Worm (Caenorhabditis elegans): ENCODE results near the gene C10A4.6.

Gene C10A4.6

ce11 chrX:7405393-7405792, 15.0 kb downstream of the C10A4.6 start, which contains the start of gene C10A4.3:
Gene C10A4.3 (plus strand): TSS chrX:7405693.
- TF ChIP-seq W03F9.2 (tag; optimal IDR thresholded peaks at IDR 0.05), result no peak
- no peak for TF ChIP-seq dao-5 (tag; optimal IDR thresholded peaks at IDR 0.05)
- TF ChIP-seq him-1 (tag; optimal IDR thresholded peaks at IDR 0.05), result no peak

DNA sequence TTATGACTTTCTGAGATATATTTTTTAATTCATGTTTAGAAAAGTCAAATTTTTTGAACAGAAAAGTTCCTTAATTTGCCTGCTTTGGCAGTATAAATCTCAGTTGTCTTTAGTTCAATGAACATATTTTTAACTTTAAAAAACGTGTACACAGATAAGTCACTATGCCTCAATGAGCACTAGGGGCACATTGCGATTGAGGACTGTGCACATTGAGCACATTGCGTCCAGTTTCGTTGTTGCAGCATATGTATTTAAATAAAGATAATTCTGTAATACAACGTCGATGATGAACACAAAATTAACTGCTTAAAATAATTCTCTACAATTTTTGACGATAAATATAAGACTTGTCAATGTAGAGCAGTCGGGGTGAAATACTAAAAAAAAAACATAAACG, 17.4 kb downstream of the C10A4.6 start:
- no peak for TF ChIP-seq him-1 (tag; optimal IDR thresholded peaks at IDR 0.05)
- no peak for TF ChIP-seq W03F9.2 (tag; optimal IDR thresholded peaks at IDR 0.05)
- no peak for TF ChIP-seq dao-5 (tag; optimal IDR thresholded peaks at IDR 0.05)

DNA sequence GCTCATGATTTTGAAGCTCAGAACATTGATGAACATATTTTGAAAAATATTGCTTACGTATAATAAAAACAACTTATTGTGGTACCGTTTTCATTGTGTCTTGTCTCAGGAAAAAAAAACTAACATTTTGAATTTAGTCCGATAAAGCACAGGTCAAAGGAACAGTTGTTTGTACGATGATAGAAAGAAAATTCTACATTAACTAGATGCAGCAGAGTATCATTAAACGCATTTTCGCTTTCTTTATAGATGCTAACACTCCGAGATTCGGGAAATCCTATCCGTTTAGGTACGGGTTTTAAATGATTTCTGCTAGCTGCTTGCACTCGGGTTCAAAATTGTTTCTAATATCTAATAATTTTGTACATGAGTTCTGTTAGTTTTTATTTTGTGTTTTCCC, 18.7 kb downstream of the C10A4.6 start:
- no peak for TF ChIP-seq him-1 (tag; optimal IDR thresholded peaks at IDR 0.05)
- no peak for TF ChIP-seq W03F9.2 (tag; optimal IDR thresholded peaks at IDR 0.05)
- TF ChIP-seq dao-5 (tag; optimal IDR thresholded peaks at IDR 0.05), result no peak

ce11 chrX:7409935-7410334, 19.6 kb downstream of the C10A4.6 start, which contains the start of gene C10A4.2:
Gene C10A4.2 (plus strand): TSS chrX:7410235.
- TF ChIP-seq dao-5 (tag; optimal IDR thresholded peaks at IDR 0.05) (no peak), W03F9.2 (tag; optimal IDR thresholded peaks at IDR 0.05) (no peak), him-1 (tag; optimal IDR thresholded peaks at IDR 0.05) (no peak)

ce11 chrX:7415420-7415819, 25.1 kb downstream of the C10A4.6 start, which contains the start of gene C10A4.7:
Gene C10A4.7 (minus strand): TSS chrX:7415520.
- TF ChIP-seq him-1 (tag; optimal IDR thresholded peaks at IDR 0.05) (no peak), dao-5 (tag; optimal IDR thresholded peaks at IDR 0.05) (no peak), W03F9.2 (tag; optimal IDR thresholded peaks at IDR 0.05) (no peak)

DNA sequence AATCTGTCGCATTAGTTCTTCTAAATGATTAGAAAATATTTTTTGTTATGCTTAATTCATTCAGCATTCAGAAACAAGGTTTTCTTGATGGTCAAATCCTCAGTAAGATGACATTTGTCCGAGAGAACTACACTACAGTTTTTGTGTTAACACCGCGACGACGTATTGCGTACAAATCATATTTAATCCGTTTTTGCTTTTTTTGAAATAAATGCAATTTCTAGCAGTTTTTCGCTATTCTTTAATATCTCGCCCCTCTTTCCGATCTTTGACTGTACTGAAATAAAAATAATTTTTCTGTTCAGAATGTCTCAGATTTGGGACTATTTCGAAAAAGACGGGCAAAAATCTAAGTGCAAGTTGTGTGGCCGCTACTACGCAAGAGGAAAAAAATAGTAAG, 25.7 kb downstream of the C10A4.6 start, which contains the start of gene C10A4.1:
C10A4.1 (plus strand) TSS at position 301 of the 400 bp plus-strand sequence.
- TF ChIP-seq W03F9.2 (tag; optimal IDR thresholded peaks at IDR 0.05), result no peak
- TF ChIP-seq dao-5 (tag; optimal IDR thresholded peaks at IDR 0.05), result no peak

DNA sequence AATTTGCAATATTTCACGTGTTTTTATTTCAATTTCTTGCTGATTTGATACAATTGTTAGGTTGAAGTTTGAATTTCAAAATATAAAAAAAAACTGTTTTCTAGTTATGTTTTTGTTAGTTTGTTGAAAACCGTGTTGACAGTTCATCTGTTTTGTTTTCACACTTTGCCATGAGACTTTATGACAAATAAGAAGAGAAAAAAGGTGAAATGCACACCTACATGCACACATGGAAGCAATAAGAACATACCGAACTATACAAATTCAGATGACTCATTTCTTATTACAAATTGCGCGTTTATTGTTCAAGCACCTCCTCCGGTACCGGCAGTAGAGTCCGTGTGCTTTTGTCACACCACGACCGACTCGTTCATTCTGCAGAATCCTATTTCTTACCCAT, 30.2 kb downstream of the C10A4.6 start, which contains the start of gene C10A4.9:
C10A4.9 (plus strand) TSS at position 301 of the 400 bp plus-strand sequence.
- TF ChIP-seq W03F9.2 (tag; optimal IDR thresholded peaks at IDR 0.05) (no peak), dao-5 (tag; optimal IDR thresholded peaks at IDR 0.05) (no peak), him-1 (tag; optimal IDR thresholded peaks at IDR 0.05) (no peak)

ce11 chrX:7424813-7425212, 34.4 kb downstream of the C10A4.6 start, which contains the start of gene mnm-2:
Gene mnm-2 (minus strand): TSS chrX:7424913.
- TF ChIP-seq him-1 (tag; optimal IDR thresholded peaks at IDR 0.05), result no peak
- TF ChIP-seq W03F9.2 (tag; optimal IDR thresholded peaks at IDR 0.05), result no peak
- no peak for TF ChIP-seq dao-5 (tag; optimal IDR thresholded peaks at IDR 0.05)

ce11 chrX:7430483-7430882, 40.1 kb downstream of the C10A4.6 start:
- no peak for TF ChIP-seq W03F9.2 (tag; optimal IDR thresholded peaks at IDR 0.05)
- TF ChIP-seq him-1 (tag; optimal IDR thresholded peaks at IDR 0.05), result no peak
- TF ChIP-seq dao-5 (tag; optimal IDR thresholded peaks at IDR 0.05), result no peak

DNA sequence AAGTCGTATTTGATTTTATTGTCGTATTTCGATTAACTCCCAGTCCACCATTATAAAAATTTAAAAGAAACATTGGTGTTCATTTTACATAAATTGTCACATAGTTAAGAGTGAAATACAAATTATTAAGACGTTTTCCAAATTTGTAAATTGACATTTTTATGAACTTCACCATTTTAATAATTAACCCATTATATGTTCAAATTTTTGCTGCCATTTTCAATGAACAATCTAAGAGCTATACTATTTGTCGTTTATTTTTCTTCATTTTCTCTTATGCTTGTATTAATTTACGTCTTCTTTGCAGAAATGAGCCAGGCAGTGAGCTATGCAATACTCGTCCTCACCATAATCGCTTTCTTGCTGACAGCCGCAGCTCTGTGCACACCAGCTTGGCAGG, 40.8 kb downstream of the C10A4.6 start, which contains the start of gene clc-2:
clc-2 (plus strand) TSS at position 301 of the 400 bp plus-strand sequence.
- no peak for TF ChIP-seq W03F9.2 (tag; optimal IDR thresholded peaks at IDR 0.05)
- TF ChIP-seq him-1 (tag; optimal IDR thresholded peaks at IDR 0.05), result no peak
- no peak for TF ChIP-seq dao-5 (tag; optimal IDR thresholded peaks at IDR 0.05)

DNA sequence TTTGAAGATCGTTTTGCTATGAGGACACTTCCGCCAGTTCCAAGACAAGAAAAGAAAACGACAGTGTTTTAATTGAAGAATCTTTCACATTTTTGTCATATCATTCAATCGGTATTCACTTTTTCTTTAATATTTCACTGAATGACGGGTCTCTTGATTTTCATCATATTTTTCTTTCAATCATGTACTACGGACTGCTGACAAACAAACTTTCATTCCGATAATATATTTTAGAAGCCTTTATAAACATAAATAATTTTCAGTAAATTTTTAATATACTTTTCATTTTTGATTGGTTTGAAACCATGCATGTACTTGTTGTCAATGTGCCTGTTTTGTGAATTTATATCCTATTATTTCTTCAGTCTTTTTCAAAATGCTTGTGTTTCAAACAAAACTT, 42.9 kb downstream of the C10A4.6 start, which contains the start of gene clc-5:
clc-5 (plus strand) TSS at position 301 of the 400 bp plus-strand sequence.
- TF ChIP-seq W03F9.2 (tag; optimal IDR thresholded peaks at IDR 0.05) (no peak), dao-5 (tag; optimal IDR thresholded peaks at IDR 0.05) (no peak), him-1 (tag; optimal IDR thresholded peaks at IDR 0.05) (no peak)

DNA sequence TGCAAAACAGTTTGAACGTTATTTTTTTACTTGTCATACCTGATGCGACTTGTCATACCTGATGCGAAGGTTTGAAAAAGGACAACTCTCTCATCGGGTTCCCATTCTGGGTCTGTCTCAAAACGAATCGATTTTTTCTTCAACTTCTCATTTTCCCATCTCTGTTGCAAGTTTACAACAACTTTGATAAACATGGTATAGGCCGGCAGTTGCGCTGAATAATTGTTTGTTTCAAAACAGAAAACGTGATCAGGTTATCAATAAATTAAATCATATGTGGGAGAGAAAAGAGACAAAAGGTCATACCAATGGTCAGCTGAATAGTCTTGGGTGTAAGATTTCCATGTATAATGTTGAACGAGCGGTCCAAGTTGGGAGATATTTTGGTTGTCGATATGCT, 46.5 kb downstream of the C10A4.6 start:
- TF ChIP-seq W03F9.2 (tag; optimal IDR thresholded peaks at IDR 0.05) (no peak), him-1 (tag; optimal IDR thresholded peaks at IDR 0.05) (no peak), dao-5 (tag; optimal IDR thresholded peaks at IDR 0.05) (no peak)

- no peak for TF ChIP-seq him-1 (tag; optimal IDR thresholded peaks at IDR 0.05)
- no peak for TF ChIP-seq dao-5 (tag; optimal IDR thresholded peaks at IDR 0.05)
- TF ChIP-seq W03F9.2 (tag; optimal IDR thresholded peaks at IDR 0.05), result no peak
Observed at ce11 chrX:7437949-7438348, 47.6 kb downstream of the C10A4.6 start, which contains the start of gene C01C10.2. Gene C01C10.2 (minus strand): TSS chrX:7438118.

- TF ChIP-seq dao-5 (tag; optimal IDR thresholded peaks at IDR 0.05) (no peak), him-1 (tag; optimal IDR thresholded peaks at IDR 0.05) (no peak), W03F9.2 (tag; optimal IDR thresholded peaks at IDR 0.05) (no peak)
Observed at ce11 chrX:7440102-7440501, 49.7 kb downstream of the C10A4.6 start.
